Worm (Caenorhabditis elegans) whole organism, young adult: ENCODE results near the gene pgl-2.

ENCODE experiments used
- B0019.2 ChIP-seq: fragments of 200-800 bp; sonication (Bioruptor generic); conservative IDR thresholded peaks from 2 replicates; pipeline ENCODE4 v1.3.6; 2022; ENCODE audit warnings: missing genetic modification reagents, missing genetic modification characterization, missing compliant biosample characterization
- B0261.1 ChIP-seq: sonication (generic microtip); optimal IDR thresholded peaks from 2 replicates; lab custom pipeline; 2016; ENCODE audit warnings: mild to moderate bottlenecking, missing genetic modification characterization, moderate library complexity, missing compliant biosample characterization
- F23B12.7 ChIP-seq: sonication (generic microtip); optimal IDR thresholded peaks from 2 replicates; lab custom pipeline; 2017; ENCODE audit warnings: missing genetic modification characterization, mild to moderate bottlenecking, missing compliant biosample characterization, antibody characterized with exemption, moderate library complexity; ENCODE audit not compliant: insufficient read depth
- F37B4.10 ChIP-seq: fragments of 200-800 bp; sonication (Bioruptor generic); IDR thresholded peaks from 2 replicates; pipeline ENCODE4 v1.3.6; 2022; ENCODE audit warnings: missing genetic modification characterization, missing compliant biosample characterization
- F55B11.4 ChIP-seq: sonication (generic microtip); optimal IDR thresholded peaks from 2 replicates; lab custom pipeline; 2016; ENCODE audit warnings: missing compliant biosample characterization, missing genetic modification characterization, borderline replicate concordance; ENCODE audit not compliant: insufficient read depth
- F57A8.1 ChIP-seq: fragments of 200-800 bp; sonication (Bioruptor generic); optimal IDR thresholded peaks from 2 replicates; lab custom pipeline; 2018; ENCODE audit warnings: mild to moderate bottlenecking, missing genetic modification characterization, moderate library complexity, missing compliant biosample characterization
- K12H6.12 ChIP-seq: fragments of 200-800 bp; sonication (Bioruptor generic); optimal IDR thresholded peaks from 2 replicates; lab custom pipeline; 2018; ENCODE audit warnings: mild to moderate bottlenecking, missing genetic modification characterization, missing compliant biosample characterization
- akir-1 ChIP-seq: fragments of 200-800 bp; sonication (Bioruptor generic); optimal IDR thresholded peaks from 2 replicates; lab custom pipeline; 2018; ENCODE audit warnings: mild to moderate bottlenecking, missing genetic modification characterization, moderate library complexity, missing compliant biosample characterization
- ama-1 ChIP-seq, 3 experiments: fragments of 150-350 bp in 1 of 3; sonication (generic microtip) in 2 of 3; optimal IDR thresholded peaks; 2 replicates each; lab custom pipeline; 2014 to 2018; ENCODE audit warnings: missing biosample characterization in 2 of 3, missing genetic modification characterization in 2 of 3, missing genetic modification reagents in 2 of 3
- attf-3 ChIP-seq: fragments of 200-800 bp; sonication (Bioruptor generic); conservative IDR thresholded peaks from 2 replicates; pipeline ENCODE4 v1.3.6; 2022; ENCODE audit warnings: missing genetic modification reagents, missing genetic modification characterization, missing compliant biosample characterization
- ccch-3 ChIP-seq: fragments of 200-800 bp; sonication (Bioruptor generic); optimal IDR thresholded peaks from 2 replicates; lab custom pipeline; 2018; ENCODE audit warnings: mild to moderate bottlenecking, missing genetic modification characterization, missing compliant biosample characterization
- cebp-1 ChIP-seq, 2 experiments: fragments of 200-800 bp in 1 of 2; sonication (Bioruptor generic) in 1 of 2; sonication (generic microtip) in 1 of 2; IDR thresholded peaks in 1 of 2; optimal IDR thresholded peaks in 1 of 2; 2 replicates each; pipeline versions ENCODE4 v1.3.6 to Lab custom; 2017 to 2022; ENCODE audit warnings: missing compliant biosample characterization in 2 of 2, missing genetic modification characterization in 2 of 2, mild to moderate bottlenecking in 1 of 2, missing genetic modification reagents in 1 of 2, moderate library complexity in 1 of 2
- cebp-2 ChIP-seq: fragments of 200-800 bp; sonication (Bioruptor generic); IDR thresholded peaks from 2 replicates; pipeline ENCODE4 v1.3.6; 2022; ENCODE audit warnings: missing genetic modification characterization, missing compliant biosample characterization
- chd-7 ChIP-seq: sonication (generic microtip); optimal IDR thresholded peaks from 2 replicates; lab custom pipeline; 2016; ENCODE audit warnings: mild to moderate bottlenecking, missing genetic modification characterization, moderate library complexity, missing compliant biosample characterization
- die-1 ChIP-seq: sonication (generic microtip); optimal IDR thresholded peaks from 2 replicates; lab custom pipeline; 2016; ENCODE audit warnings: missing genotype, mild to moderate bottlenecking, missing genetic modification characterization, missing compliant biosample characterization
- efl-1 ChIP-seq: fragments of 150-350 bp; optimal IDR thresholded peaks from 2 replicates; lab custom pipeline; 2014; ENCODE audit warnings: missing biosample characterization, missing genetic modification reagents, missing genetic modification characterization
- egl-18 ChIP-seq: fragments of 200-800 bp; sonication (Bioruptor generic); IDR thresholded peaks from 2 replicates; pipeline ENCODE4 v1.3.6; 2022; ENCODE audit warnings: missing genetic modification reagents, missing genetic modification characterization, missing compliant biosample characterization
- fkh-3 ChIP-seq: sonication (generic microtip); optimal IDR thresholded peaks from 2 replicates; lab custom pipeline; 2016; ENCODE audit warnings: mild to moderate bottlenecking, missing genetic modification characterization, missing compliant biosample characterization
- gei-17 ChIP-seq: fragments of 200-800 bp; sonication (Bioruptor generic); optimal IDR thresholded peaks from 2 replicates; lab custom pipeline; 2018; ENCODE audit warnings: mild to moderate bottlenecking, missing genetic modification characterization, missing compliant biosample characterization
- him-1 ChIP-seq: sonication (generic microtip); optimal IDR thresholded peaks from 2 replicates; lab custom pipeline; 2016; ENCODE audit warnings: missing genotype, missing genetic modification reagents, missing genetic modification characterization, missing compliant biosample characterization
- hrde-1 ChIP-seq: sonication (generic microtip); optimal IDR thresholded peaks from 2 replicates; lab custom pipeline; 2016; ENCODE audit warnings: missing genetic modification characterization, mild to moderate bottlenecking, missing compliant biosample characterization, moderate library complexity, missing genotype, missing genetic modification reagents, borderline replicate concordance
- lsl-1 ChIP-seq: fragments of 200-800 bp; sonication (Bioruptor generic); optimal IDR thresholded peaks from 2 replicates; lab custom pipeline; 2018; ENCODE audit warnings: mild to moderate bottlenecking, missing genetic modification characterization, moderate library complexity, missing compliant biosample characterization
- madf-3 ChIP-seq: fragments of 200-800 bp; sonication (Bioruptor generic); IDR thresholded peaks from 2 replicates; pipeline ENCODE4 v1.3.6; 2022; ENCODE audit warnings: missing genetic modification reagents, missing genetic modification characterization, missing compliant biosample characterization
- madf-6 ChIP-seq: fragments of 200-800 bp; sonication (Bioruptor generic); IDR thresholded peaks from 2 replicates; pipeline ENCODE4 v1.3.6; 2022; ENCODE audit warnings: missing genetic modification reagents, missing genetic modification characterization, missing compliant biosample characterization
- madf-8 ChIP-seq: fragments of 200-800 bp; sonication (Bioruptor generic); conservative IDR thresholded peaks from 2 replicates; pipeline ENCODE4 v1.3.6; 2022; ENCODE audit warnings: missing genetic modification reagents, missing genetic modification characterization, missing compliant biosample characterization
- mcd-1 ChIP-seq: fragments of 200-800 bp; sonication (Bioruptor generic); IDR thresholded peaks from 2 replicates; pipeline ENCODE4 v1.3.6; 2022; ENCODE audit warnings: missing genetic modification reagents, missing genetic modification characterization, missing compliant biosample characterization
- nhr-179 ChIP-seq: sonication (generic microtip); optimal IDR thresholded peaks from 2 replicates; lab custom pipeline; 2016; ENCODE audit warnings: mild to moderate bottlenecking, missing genetic modification characterization, missing compliant biosample characterization
- nhr-80 ChIP-seq: sonication (generic microtip); optimal IDR thresholded peaks from 2 replicates; lab custom pipeline; 2016; ENCODE audit warnings: missing genetic modification characterization, missing compliant biosample characterization
- pbrm-1 ChIP-seq: fragments of 200-800 bp; sonication (Bioruptor generic); IDR thresholded peaks from 2 replicates; pipeline ENCODE4 v1.3.6; 2022; ENCODE audit warnings: missing genetic modification reagents, missing genetic modification characterization, missing compliant biosample characterization
- rcor-1 ChIP-seq: fragments of 200-800 bp; sonication (Bioruptor generic); IDR thresholded peaks from 2 replicates; pipeline ENCODE4 v1.3.6; 2022; ENCODE audit warnings: missing genetic modification reagents, missing genetic modification characterization, missing compliant biosample characterization
- tlf-1 ChIP-seq: fragments of 200-800 bp; sonication (Bioruptor generic); optimal IDR thresholded peaks from 2 replicates; lab custom pipeline; 2018; ENCODE audit warnings: mild to moderate bottlenecking, missing genetic modification characterization, missing compliant biosample characterization
- unc-130 ChIP-seq: sonication (generic microtip); optimal IDR thresholded peaks from 2 replicates; lab custom pipeline; 2016; ENCODE audit warnings: missing genetic modification reagents, missing genetic modification characterization, missing compliant biosample characterization
- xnd-1 ChIP-seq: sonication (generic microtip); optimal IDR thresholded peaks from 2 replicates; lab custom pipeline; 2016; ENCODE audit warnings: missing genotype, missing genetic modification reagents, missing genetic modification characterization, missing compliant biosample characterization
- zfh-2 ChIP-seq: fragments of 200-800 bp; sonication (Bioruptor generic); conservative IDR thresholded peaks from 2 replicates; pipeline ENCODE4 v1.3.6; 2022; ENCODE audit warnings: missing genetic modification reagents, missing genetic modification characterization, missing compliant biosample characterization
- zim-3 ChIP-seq: sonication (generic microtip); optimal IDR thresholded peaks from 2 replicates; lab custom pipeline; 2017; ENCODE audit warnings: mild to moderate bottlenecking, missing genetic modification characterization, moderate library complexity, missing compliant biosample characterization
- ztf-25 ChIP-seq: fragments of 200-800 bp; sonication (Bioruptor generic); IDR thresholded peaks from 2 replicates; pipeline ENCODE4 v1.3.6; 2022; ENCODE audit warnings: missing genetic modification reagents, missing genetic modification characterization, missing compliant biosample characterization
- ztf-28 ChIP-seq: fragments of 200-800 bp; sonication (Bioruptor generic); IDR thresholded peaks from 2 replicates; pipeline ENCODE4 v1.3.6; 2022; ENCODE audit warnings: missing genetic modification reagents, missing genetic modification characterization, missing compliant biosample characterization
- ztf-6 ChIP-seq: fragments of 200-800 bp; sonication (Bioruptor generic); IDR thresholded peaks from 2 replicates; pipeline ENCODE4 v1.3.6; 2022; ENCODE audit warnings: missing genetic modification reagents, missing genetic modification characterization, missing compliant biosample characterization

The pgl-2 gene

DNA sequence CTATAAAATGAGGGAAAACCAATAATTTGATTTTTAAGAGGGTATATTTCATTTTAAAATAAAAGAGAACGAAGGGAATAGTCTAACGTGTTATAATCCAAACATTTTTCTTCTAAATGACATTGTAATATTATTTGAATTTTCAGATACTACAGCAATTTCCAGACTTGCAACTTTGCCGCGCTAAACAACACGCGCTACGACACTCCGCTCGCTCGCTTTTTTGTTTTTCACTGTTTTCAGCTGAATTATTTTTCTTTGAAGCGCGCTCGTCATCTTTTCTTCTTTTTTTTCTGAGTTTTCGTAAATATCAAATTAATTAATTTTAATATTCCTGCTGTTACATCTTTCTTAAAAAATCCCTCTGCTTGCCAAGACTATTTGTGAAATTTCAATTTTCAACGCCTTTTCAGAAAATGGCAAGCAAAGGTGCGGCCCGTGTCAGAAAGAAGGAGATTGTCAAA is 42.0 kb upstream of the pgl-2 start, which contains the start of gene mrpl-11:
Gene mrpl-11 (plus strand): TSS at position 414 of the 464 bp plus-strand sequence.
- TF ChIP-seq xnd-1 (tag; lab: Kevin White, UChicago), result peak; percentile 63
- no peak for TF ChIP-seq madf-3 (GFP tag; lab: Robert Waterston, UW)
- peak; percentile 96 for TF ChIP-seq attf-3 (GFP tag; lab: Robert Waterston, UW)
- TF ChIP-seq ama-1 (optimal IDR thresholded peaks at IDR 0.05; lab: Kevin White, UChicago), result no peak
- no peak for TF ChIP-seq ama-1 (GFP tag; optimal IDR thresholded peaks at IDR 0.05; lab: Kevin White, UChicago)
- TF ChIP-seq madf-8 (GFP tag; lab: Robert Waterston, UW), result peak; percentile 72
- no peak for TF ChIP-seq tlf-1 (GFP tag; lab: Kevin White, UChicago)
- no peak for TF ChIP-seq F57A8.1 (GFP tag; lab: Kevin White, UChicago)
- TF ChIP-seq akir-1 (GFP tag; lab: Kevin White, UChicago), result no peak
- peak; percentile 5 for TF ChIP-seq F23B12.7 (tag; lab: Kevin White, UChicago)
- no peak for TF ChIP-seq ztf-6
- TF ChIP-seq die-1 (tag; lab: Kevin White, UChicago), result no peak
- TF ChIP-seq efl-1 (GFP tag; lab: Kevin White, UChicago), result peak; percentile 8
- no peak for TF ChIP-seq K12H6.12 (tag; lab: Kevin White, UChicago)
- no peak for TF ChIP-seq zfh-2
- TF ChIP-seq unc-130 (GFP tag; lab: Kevin White, UChicago), result no peak
- TF ChIP-seq madf-6 (GFP tag; lab: Robert Waterston, UW), result peak; percentile 93
- no peak for TF ChIP-seq lsl-1 (GFP tag; lab: Kevin White, UChicago)
- no peak for TF ChIP-seq F37B4.10 (GFP tag; lab: Robert Waterston, UW)
- no peak for TF ChIP-seq nhr-179 (tag; lab: Kevin White, UChicago)
- no peak for TF ChIP-seq mcd-1 (GFP tag; lab: Robert Waterston, UW)
- no peak for TF ChIP-seq B0019.2

DNA sequence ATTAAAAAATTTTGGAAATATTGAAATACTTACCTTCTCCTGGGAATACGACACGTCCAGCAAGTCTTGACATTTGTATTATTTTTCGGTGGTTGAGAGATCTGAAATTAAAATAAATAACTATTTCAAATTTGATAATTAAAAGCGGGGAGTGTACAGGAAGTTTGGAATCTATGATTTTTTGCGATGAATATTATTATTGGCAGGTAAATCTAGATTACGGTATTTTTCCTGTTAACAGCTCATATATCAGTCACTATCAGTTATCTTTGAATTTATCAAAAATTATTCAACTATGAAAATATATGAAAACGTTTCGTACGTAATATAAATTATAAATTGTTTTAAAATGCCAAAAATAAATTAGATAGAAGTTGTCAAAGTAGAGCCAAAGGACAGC is 40.8 kb upstream of the pgl-2 start, which contains the start of gene B0303.14:
Gene B0303.14 (minus strand): TSS at position 101 of the 400 bp plus-strand sequence.
- TF ChIP-seq fkh-3 (no peak), hrde-1 (tag; lab: Kevin White, UChicago) (no peak), him-1 (tag; lab: Kevin White, UChicago) (no peak), F55B11.4 (tag; lab: Kevin White, UChicago) (no peak), egl-18 (no peak), pbrm-1 (GFP tag; lab: Robert Waterston, UW) (no peak), die-1 (tag; lab: Kevin White, UChicago) (no peak), gei-17 (GFP tag; lab: Kevin White, UChicago) (no peak), nhr-80 (no peak), ama-1 (optimal IDR thresholded peaks at IDR 0.05; lab: Kevin White, UChicago) (no peak), ama-1 (GFP tag; optimal IDR thresholded peaks at IDR 0.05; lab: Kevin White, UChicago) (no peak), B0261.1 (no peak)
- TF ChIP-seq, all 124 proteins: peak for 0

DNA sequence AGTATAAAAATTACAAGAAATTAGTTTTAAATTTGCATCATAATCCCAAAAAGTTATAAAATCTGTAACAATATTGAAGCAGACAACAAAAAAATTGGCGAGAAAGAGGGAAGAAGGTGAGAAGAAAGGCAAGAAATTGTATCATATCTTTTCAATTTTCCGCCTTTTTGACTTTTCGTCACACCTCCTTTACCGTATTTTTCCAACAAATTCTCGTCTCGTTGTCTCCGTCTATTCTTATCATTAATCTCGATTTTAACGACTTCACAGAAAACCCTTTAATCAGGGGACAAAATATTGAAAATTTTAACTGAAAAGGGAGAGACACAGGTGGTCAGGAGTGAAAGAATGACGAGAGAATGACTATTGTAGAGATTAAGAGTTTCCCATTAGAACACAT is 37.7 kb upstream of the pgl-2 start:
- TF ChIP-seq tlf-1 (GFP tag; lab: Kevin White, UChicago) (no peak), rcor-1 (GFP tag; lab: Robert Waterston, UW) (no peak), chd-7 (no peak), cebp-2 (no peak), ccch-3 (GFP tag; lab: Kevin White, UChicago) (no peak), cebp-1 (GFP tag; IDR thresholded peaks at IDR 0.05; lab: Robert Waterston, UW) (no peak), cebp-1 (tag; optimal IDR thresholded peaks at IDR 0.05; lab: Kevin White, UChicago) (no peak), zim-3 (tag; lab: Kevin White, UChicago) (no peak), F37B4.10 (GFP tag; lab: Robert Waterston, UW) (no peak), ztf-25 (no peak), ztf-28 (GFP tag; lab: Robert Waterston, UW) (no peak), zfh-2 (no peak)
